Worm (Caenorhabditis elegans) whole organism, L4 larva: Measurements from ENCODE around the gene zip-5.
A peak's percentile ranks its signal among the peaks of the same experiment; 100 is the strongest.

Experiments used
- aha-1 ChIP-seq: fragments of 150-350 bp; peaks from one replicate; lab custom pipeline; 2014; ENCODE audit warnings: missing biosample characterization, missing genetic modification characterization
- ceh-82 ChIP-seq: sonication (generic microtip); optimal IDR thresholded peaks from 2 replicates; lab custom pipeline; 2017; ENCODE audit warnings: missing biosample characterization, missing genetic modification characterization
- cey-2 ChIP-seq: sonication (generic microtip); optimal IDR thresholded peaks from 3 replicates; lab custom pipeline; 2017; ENCODE audit warnings: missing genetic modification characterization, mild to moderate bottlenecking, missing compliant biosample characterization, antibody characterized with exemption, borderline replicate concordance; ENCODE audit not compliant: insufficient read depth
- jun-1 ChIP-seq: fragments of 150-350 bp; optimal IDR thresholded peaks from 2 replicates; lab custom pipeline; 2014; ENCODE audit warnings: missing biosample characterization, missing genetic modification reagents, missing genetic modification characterization
- mxl-2 ChIP-seq: fragments of 200-800 bp; sonication (Bioruptor generic); conservative IDR thresholded peaks from 2 replicates; pipeline ENCODE4 v1.3.6; 2022; ENCODE audit warnings: missing genetic modification reagents, missing genetic modification characterization, missing compliant biosample characterization
- nhr-25 ChIP-seq: sonication (generic microtip); optimal IDR thresholded peaks from 2 replicates; lab custom pipeline; 2017; ENCODE audit warnings: missing genetic modification characterization, mild to moderate bottlenecking, missing compliant biosample characterization, antibody characterized with exemption, moderate library complexity, borderline replicate concordance; ENCODE audit not compliant: insufficient read depth
- nhr-42 ChIP-seq: fragments of 200-800 bp; sonication (Bioruptor generic); IDR thresholded peaks from 2 replicates; pipeline ENCODE4 v1.3.6; 2022; ENCODE audit warnings: missing genetic modification characterization, missing compliant biosample characterization
- skn-1 ChIP-seq: fragments of 150-350 bp; optimal IDR thresholded peaks from 2 replicates; lab custom pipeline; 2014; ENCODE audit warnings: missing biosample characterization, missing genetic modification characterization

DNA sequence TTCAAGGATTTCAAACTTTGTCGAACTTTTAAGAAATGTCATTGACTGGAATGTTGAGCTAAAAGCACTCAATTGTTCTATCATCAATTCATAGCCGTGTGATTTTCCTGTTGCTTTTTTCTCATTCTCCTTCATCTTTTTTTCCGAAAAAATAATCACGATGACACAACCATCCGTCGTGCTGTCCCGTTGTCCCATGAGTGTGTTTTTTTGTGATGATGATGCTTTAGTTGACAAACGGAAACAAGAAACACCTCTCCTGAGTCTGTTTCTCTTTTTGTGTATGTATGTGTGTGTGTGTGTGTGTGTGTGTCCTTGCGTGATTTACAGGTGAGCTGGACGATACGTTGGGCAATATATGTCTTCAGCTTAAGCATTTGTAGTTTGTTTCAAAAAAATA, 36.1 kb downstream of the zip-5 start:
- no peak for TF ChIP-seq mxl-2 (GFP tag; lab: Robert Waterston, UW)
- no peak for TF ChIP-seq nhr-42 (GFP tag; lab: Robert Waterston, UW)
- no peak for TF ChIP-seq ceh-82
- TF ChIP-seq jun-1 (tag; lab: Kevin White, UChicago), result no peak
- TF ChIP-seq nhr-25 (tag; lab: Kevin White, UChicago), result no peak
- TF ChIP-seq aha-1 (tag; lab: Kevin White, UChicago), result peak; percentile 89
- no peak for TF ChIP-seq cey-2
- TF ChIP-seq skn-1, result no peak
